Worm (Caenorhabditis elegans) whole organism, L4 larva: ENCODE data around the gene fzr-1.
"Not testable (repeated sequence)": the region's sequence is repeated elsewhere in the genome, so short reads cannot be mapped to it uniquely, and the experiment has no call there.

Experiments used
- lin-15B ChIP-seq: fragments of 150-350 bp; sonication (generic microtip); optimal IDR thresholded peaks from 3 replicates; lab custom pipeline; 2014; ENCODE audit warnings: missing biosample characterization, missing genetic modification characterization
- lsy-2 ChIP-seq, 2 experiments: fragments of 150-350 bp in 1 of 2; sonication (generic microtip) in 1 of 2; optimal IDR thresholded peaks; 2 replicates each; lab custom pipeline; 2014 to 2017; ENCODE audit warnings: missing biosample characterization in 2 of 2, missing genetic modification characterization in 2 of 2
- nhr-11 ChIP-seq: fragments of 150-350 bp; optimal IDR thresholded peaks from 2 replicates; lab custom pipeline; 2014; ENCODE audit warnings: missing biosample characterization, missing genetic modification characterization

DNA sequence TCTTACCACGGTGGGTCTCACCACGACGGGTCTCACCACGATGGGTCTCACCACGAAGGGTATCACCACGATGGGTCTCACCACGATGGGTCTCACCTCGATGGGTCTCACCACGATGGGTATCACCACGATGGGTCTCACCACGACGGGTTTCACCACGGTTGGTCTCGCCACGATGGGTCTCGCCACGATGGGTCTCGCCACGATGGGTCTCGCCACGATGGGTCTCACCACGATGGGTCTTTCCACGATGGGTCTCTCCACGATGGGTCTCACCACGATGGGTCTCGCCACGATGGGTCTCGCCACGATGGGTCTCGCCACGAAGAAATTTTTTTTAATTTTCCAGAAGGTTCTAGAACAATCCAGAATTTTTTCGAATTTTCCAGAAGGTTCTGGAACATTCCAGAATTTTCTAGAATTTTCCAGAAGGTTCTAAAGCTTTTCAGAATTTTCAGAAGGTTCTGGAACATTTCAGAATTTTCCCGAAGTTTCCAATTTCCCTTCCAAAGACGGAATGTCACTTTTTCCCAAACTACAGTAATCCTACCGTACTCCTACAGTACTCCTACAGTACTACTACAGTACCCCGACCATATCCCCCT lies 10.2 kb downstream of the fzr-1 start:
- not testable (repeated sequence) for TF ChIP-seq lin-15B; nhr-11; lsy-2 (tag; optimal IDR thresholded peaks at IDR 0.05; lab: Kevin White, UChicago)
